Worm (Caenorhabditis elegans) whole organism, early embryonic: Measurements from ENCODE around the gene lido-14.

Source experiments
- B0310.2 ChIP-seq: sonication (generic microtip); optimal IDR thresholded peaks from 2 replicates; lab custom pipeline; 2016; ENCODE audit warnings: mild to moderate bottlenecking, missing genetic modification characterization, missing compliant biosample characterization
- F13C5.2 ChIP-seq: sonication (generic microtip); optimal IDR thresholded peaks from 2 replicates; lab custom pipeline; 2017; ENCODE audit warnings: mild to moderate bottlenecking, missing genetic modification characterization, inconsistent platforms, missing compliant biosample characterization
- aly-1 ChIP-seq: sonication (generic microtip); optimal IDR thresholded peaks from 2 replicates; lab custom pipeline; 2016; ENCODE audit warnings: missing genetic modification characterization, missing compliant biosample characterization
- ama-1 ChIP-seq: fragments of 150-350 bp; optimal IDR thresholded peaks from 2 replicates; lab custom pipeline; 2014
- ceh-13 ChIP-seq: fragments of 200-800 bp; sonication (Bioruptor generic); optimal IDR thresholded peaks from 2 replicates; lab custom pipeline; 2018; ENCODE audit warnings: mild to moderate bottlenecking, missing genetic modification characterization, missing compliant biosample characterization
- ceh-36 ChIP-seq: sonication (generic microtip); optimal IDR thresholded peaks from 2 replicates; lab custom pipeline; 2016; ENCODE audit warnings: missing genetic modification characterization, inconsistent platforms, missing compliant biosample characterization
- flt-1 ChIP-seq: fragments of 200-800 bp; sonication (Bioruptor generic); IDR thresholded peaks from 2 replicates; pipeline ENCODE4 v1.3.6; 2022; ENCODE audit warnings: missing genetic modification characterization, missing compliant biosample characterization
- hmbx-1 ChIP-seq: sonication (generic microtip); optimal IDR thresholded peaks from 2 replicates; lab custom pipeline; 2016; ENCODE audit warnings: mild to moderate bottlenecking, missing genetic modification characterization, missing compliant biosample characterization
- hnd-1 ChIP-seq: sonication (generic microtip); optimal IDR thresholded peaks from 2 replicates; lab custom pipeline; 2016; ENCODE audit warnings: missing genetic modification characterization, missing compliant biosample characterization
- sea-1 ChIP-seq: fragments of 200-800 bp; sonication (Bioruptor generic); conservative IDR thresholded peaks from 2 replicates; pipeline ENCODE4 v1.3.6; 2022; ENCODE audit warnings: missing genetic modification characterization, missing compliant biosample characterization
- tra-4 ChIP-seq: sonication (generic microtip); optimal IDR thresholded peaks from 2 replicates; lab custom pipeline; 2017; ENCODE audit warnings: missing genetic modification characterization, missing compliant biosample characterization

ce11 chrII:3349820-3350291 lies 9.1 kb upstream of the lido-14 start, which contains the start of gene F14D2.8:
- TF ChIP-seq ceh-13 (GFP tag; lab: Kevin White, UChicago): no peak
- TF ChIP-seq aly-1 (tag; lab: Kevin White, UChicago): no peak
- TF ChIP-seq ama-1 (lab: Kevin White, UChicago): no peak
- TF ChIP-seq hnd-1: no peak
- TF ChIP-seq sea-1: no peak
- no peak for TF ChIP-seq F13C5.2 (tag; lab: Kevin White, UChicago)
- no peak for TF ChIP-seq flt-1 (GFP tag; lab: Robert Waterston, UW)
- no peak for TF ChIP-seq tra-4 (tag; lab: Kevin White, UChicago)
- no peak for TF ChIP-seq ceh-36
- no peak for TF ChIP-seq B0310.2 (tag; lab: Kevin White, UChicago)
- TF ChIP-seq hmbx-1 (tag; lab: Kevin White, UChicago): no peak
